Fruit fly (Drosophila melanogaster): ENCODE results near the gene Best1.

Gene Best1

DNA sequence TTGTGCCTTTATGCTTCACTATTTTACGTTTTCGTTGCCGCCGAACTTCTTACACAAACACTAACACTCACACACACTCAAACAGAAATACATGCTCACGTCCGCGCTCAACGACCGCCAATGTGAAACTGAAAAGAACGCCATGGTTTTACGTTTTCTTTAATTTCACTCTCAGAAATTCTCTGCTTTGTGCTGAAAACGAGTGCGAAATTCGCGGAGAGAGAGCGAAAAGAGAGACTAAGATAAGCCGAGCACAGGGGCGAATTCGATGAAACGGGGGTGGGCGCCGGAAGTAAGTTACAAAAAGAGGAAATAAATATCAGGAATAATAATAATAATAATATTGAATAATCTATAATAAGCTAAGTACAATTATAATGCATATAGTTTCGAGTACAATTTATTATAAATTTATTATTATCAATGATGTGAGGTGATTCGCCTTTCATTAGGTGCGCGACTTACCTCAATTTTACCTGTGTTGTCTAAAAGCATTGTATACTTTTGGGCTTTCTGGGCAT lies at the start of gene Best1 (continued):
- TF ChIP-seq CG3163 (GFP tag; optimal IDR thresholded peaks at IDR 0.05) (peak; percentile 21), CG12659 (GFP tag; optimal IDR thresholded peaks at IDR 0.05) (peak; percentile 91), Hmr (GFP tag; optimal IDR thresholded peaks at IDR 0.05) (peak; percentile 95), PHDP (tag; optimal IDR thresholded peaks at IDR 0.05) (peak; percentile 96), HmgZ (tag; optimal IDR thresholded peaks at IDR 0.05) (peak; percentile 96), CG12071 (GFP tag; optimal IDR thresholded peaks at IDR 0.05) (peak; percentile 80), CG18764 (GFP tag; optimal IDR thresholded peaks at IDR 0.05) (peak; percentile 33), exex (tag; optimal IDR thresholded peaks at IDR 0.05) (peak; percentile 70), Asciz (GFP tag; optimal IDR thresholded peaks at IDR 0.05) (peak; percentile 87), CG13624 (GFP tag; optimal IDR thresholded peaks at IDR 0.05) (peak; percentile 43), Awh (GFP tag; IDR thresholded peaks at IDR 0.05) (peak; percentile 87), Fer2 (tag; optimal IDR thresholded peaks at IDR 0.05) (peak; percentile 87), Dbx (GFP tag; IDR thresholded peaks at IDR 0.05) (peak; percentile 97), ftz-f1 (GFP tag; optimal IDR thresholded peaks at IDR 0.05) (peak; percentile 57), CG5245 (GFP tag; optimal IDR thresholded peaks at IDR 0.05) (peak; percentile 72), vvl (GFP tag; IDR thresholded peaks at IDR 0.05) (peak; percentile 96), nerfin-1 (tag; optimal IDR thresholded peaks at IDR 0.05) (peak; percentile 82), CG10543 (GFP tag; optimal IDR thresholded peaks at IDR 0.05) (peak; percentile 79), CG6683 (GFP tag; optimal IDR thresholded peaks at IDR 0.05) (peak; percentile 85), sr (GFP tag; IDR thresholded peaks at IDR 0.05) (peak; percentile 75; the same call in 2 of the 3 replicates), CG16779 (GFP tag; IDR thresholded peaks at IDR 0.05) (peak; percentile 83), CG9932 (GFP tag; IDR thresholded peaks at IDR 0.05) (peak; percentile 97), D19B (GFP tag; optimal IDR thresholded peaks at IDR 0.05) (peak; percentile 80), sima (GFP tag; optimal IDR thresholded peaks at IDR 0.05) (peak; percentile 34), CG31224 (GFP tag; IDR thresholded peaks at IDR 0.05) (peak; percentile 87), fd96Cb (tag; optimal IDR thresholded peaks at IDR 0.05) (peak; percentile 91), chinmo (GFP tag; IDR thresholded peaks at IDR 0.05; ENCODE audit: partially characterized antibody) (peak; percentile 94), odd (GFP tag; optimal IDR thresholded peaks at IDR 0.05) (peak; percentile 89), cas (GFP tag; IDR thresholded peaks at IDR 0.05) (peak; percentile 89), CG14965 (GFP tag; optimal IDR thresholded peaks at IDR 0.05; ENCODE audit: borderline replicate concordance) (no peak), Aef1 (GFP tag; IDR thresholded peaks at IDR 0.05) (peak; percentile 84), NC2α (GFP tag; optimal IDR thresholded peaks at IDR 0.05) (no peak), ase (GFP tag; IDR thresholded peaks at IDR 0.05) (peak; percentile 81), NK7.1 (GFP tag; optimal IDR thresholded peaks at IDR 0.05) (peak; percentile 42), HLH54F (GFP tag; optimal IDR thresholded peaks at IDR 0.05) (peak; percentile 78), br (optimal IDR thresholded peaks at IDR 0.05) (no peak), CG3281 (GFP tag; optimal IDR thresholded peaks at IDR 0.05) (peak; percentile 92), klu (GFP tag; IDR thresholded peaks at IDR 0.05) (peak; percentile 78), CG33213 (GFP tag; optimal IDR thresholded peaks at IDR 0.05) (peak; percentile 50), NC2β (GFP tag; optimal IDR thresholded peaks at IDR 0.05) (no peak), CG10431 (GFP tag; optimal IDR thresholded peaks at IDR 0.05) (peak; percentile 77), CG34224 (GFP tag; IDR thresholded peaks at IDR 0.05; ENCODE audit: partially characterized antibody) (peak; percentile 82), bab2 (GFP tag; optimal IDR thresholded peaks at IDR 0.05) (peak; percentile 82), CG15073 (GFP tag; optimal IDR thresholded peaks at IDR 0.05) (peak; percentile 41), crol (GFP tag; IDR thresholded peaks at IDR 0.05) (peak; percentile 44; the same call in 1 of the 2 replicates), CG17612 (GFP tag; IDR thresholded peaks at IDR 0.05) (peak; percentile 83), stwl (tag; optimal IDR thresholded peaks at IDR 0.05) (peak; percentile 41), gfzf (GFP tag; optimal IDR thresholded peaks at IDR 0.05) (no peak), CG7271 (tag; optimal IDR thresholded peaks at IDR 0.05) (peak; percentile 68), tup (GFP tag; optimal IDR thresholded peaks at IDR 0.05) (peak; percentile 71), CG6272 (GFP tag; IDR thresholded peaks at IDR 0.05) (peak; percentile 90)
